Fruit fly (Drosophila melanogaster): Measurements from ENCODE around the gene prage.

Gene prage

dm6 chrX:1880779-1881178, 107.3 kb downstream of the prage start:
- TF ChIP-seq CG8478 (optimal IDR thresholded peaks at IDR 0.05) (peak; percentile 76), CG1832 (GFP tag; optimal IDR thresholded peaks at IDR 0.05) (peak; percentile 58), CG18011 (GFP tag; optimal IDR thresholded peaks at IDR 0.05) (no peak)

DNA sequence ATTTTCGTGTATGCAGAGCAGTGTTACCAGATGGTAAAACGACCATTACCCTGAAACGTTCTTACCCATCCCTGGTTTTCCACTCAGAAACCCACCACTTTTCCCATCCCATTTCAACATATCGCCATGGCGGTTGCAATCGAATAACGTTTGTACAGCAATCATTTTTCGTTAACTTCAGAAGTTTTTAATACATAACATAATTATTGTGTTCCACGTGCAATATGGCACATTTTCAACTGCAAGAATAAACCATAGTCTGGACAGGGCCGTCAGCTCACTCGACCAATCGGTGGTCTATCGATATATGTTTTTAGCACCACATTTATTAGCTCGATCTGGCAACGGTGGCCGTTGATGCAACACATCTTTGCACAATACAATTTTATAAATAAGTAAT, 116.4 kb downstream of the prage start, which contains the start of the genes trr and mRpL16:
Gene trr, minus strand, starts transcription at position 25 of the 400 bp plus-strand sequence.
Gene mRpL16, plus strand, starts transcription at position 331 of the 400 bp plus-strand sequence.
- no peak for TF ChIP-seq Ssrp (tag; optimal IDR thresholded peaks at IDR 0.05)
- TF ChIP-seq CG3065 (GFP tag; optimal IDR thresholded peaks at IDR 0.05), result no peak
- no peak for TF ChIP-seq CG16863 (GFP tag; optimal IDR thresholded peaks at IDR 0.05)
- 0 out of 2 replicates have a peak, but pooled peaks have one; percentile 7 for TF ChIP-seq Xrp1 (GFP tag; IDR thresholded peaks at IDR 0.05)
- no peak for TF ChIP-seq Rx (GFP tag; IDR thresholded peaks at IDR 0.05)
- no peak for TF ChIP-seq psq (GFP tag; optimal IDR thresholded peaks at IDR 0.05)
- TF ChIP-seq CG4282 (GFP tag; optimal IDR thresholded peaks at IDR 0.05), result no peak
- no peak for TF ChIP-seq croc (GFP tag; conservative IDR thresholded peaks at IDR 0.05)
- TF ChIP-seq tin (GFP tag; optimal IDR thresholded peaks at IDR 0.05), result peak; percentile 32
- TF ChIP-seq CG6254 (GFP tag; optimal IDR thresholded peaks at IDR 0.05), result no peak
- no peak for TF ChIP-seq Poxn (GFP tag; IDR thresholded peaks at IDR 0.05)
- no peak for TF ChIP-seq Lim3 (GFP tag; IDR thresholded peaks at IDR 0.05)
- TF ChIP-seq CG13296 (GFP tag; optimal IDR thresholded peaks at IDR 0.05), result no peak
- TF ChIP-seq CG18011 (GFP tag; optimal IDR thresholded peaks at IDR 0.05), result peak; percentile 29
- no peak for TF ChIP-seq corto (GFP tag; optimal IDR thresholded peaks at IDR 0.05)
- no peak for TF ChIP-seq CG13123 (GFP tag; optimal IDR thresholded peaks at IDR 0.05)
- TF ChIP-seq Dfd (GFP tag; optimal IDR thresholded peaks at IDR 0.05), result no peak
- no peak for TF ChIP-seq h (optimal IDR thresholded peaks at IDR 0.05)
- no peak for TF ChIP-seq cas (GFP tag; IDR thresholded peaks at IDR 0.05)
- no peak for TF ChIP-seq PHDP (tag; optimal IDR thresholded peaks at IDR 0.05)
- TF ChIP-seq Nf-YC (tag; optimal IDR thresholded peaks at IDR 0.05), result peak; percentile 45
- no peak for TF ChIP-seq CG18619 (GFP tag; optimal IDR thresholded peaks at IDR 0.05)
- peak; percentile 33 for TF ChIP-seq pum (GFP tag; optimal IDR thresholded peaks at IDR 0.05)
- TF ChIP-seq nerfin-1 (tag; optimal IDR thresholded peaks at IDR 0.05), result peak; percentile 5
- TF ChIP-seq C15 (GFP tag; IDR thresholded peaks at IDR 0.05), result no peak
- peak; percentile 96 for TF ChIP-seq CG15479 (GFP tag; optimal IDR thresholded peaks at IDR 0.05)
- no peak for TF ChIP-seq Doc2 (GFP tag; IDR thresholded peaks at IDR 0.05)
- peak; percentile 64; the same call in 1 of the 3 replicates for TF ChIP-seq CG34422 (GFP tag; IDR thresholded peaks at IDR 0.05)
- TF ChIP-seq sens-2 (GFP tag; IDR thresholded peaks at IDR 0.05), result no peak
- TF ChIP-seq pita (GFP tag; optimal IDR thresholded peaks at IDR 0.05), result no peak
- peak; percentile 31 for TF ChIP-seq HmgZ (tag; optimal IDR thresholded peaks at IDR 0.05)
- no peak for TF ChIP-seq CG4328 (GFP tag; optimal IDR thresholded peaks at IDR 0.05)
- no peak for TF ChIP-seq otp (GFP tag; IDR thresholded peaks at IDR 0.05)
- no peak for TF ChIP-seq gem (tag; optimal IDR thresholded peaks at IDR 0.05)
- TF ChIP-seq gce (GFP tag; IDR thresholded peaks at IDR 0.05), result peak; percentile 21; the same call in 1 of the 3 replicates
- no peak for TF ChIP-seq Sox100B (GFP tag; optimal IDR thresholded peaks at IDR 0.05)
- TF ChIP-seq CG2129 (GFP tag; IDR thresholded peaks at IDR 0.05; ENCODE audit: partially characterized antibody), result peak; percentile 44; the same call in 1 of the 2 replicates
- TF ChIP-seq trh (GFP tag; optimal IDR thresholded peaks at IDR 0.05), result no peak
- TF ChIP-seq CG10462 (GFP tag; optimal IDR thresholded peaks at IDR 0.05), result no peak
- peak; percentile 19 for TF ChIP-seq Chrac-16 (GFP tag; optimal IDR thresholded peaks at IDR 0.05)
- 0 out of 2 replicates have a peak, but pooled peaks have one; percentile 11 for TF ChIP-seq ranshi (GFP tag; IDR thresholded peaks at IDR 0.05)
- no peak for TF ChIP-seq CG18764 (GFP tag; optimal IDR thresholded peaks at IDR 0.05)
- no peak for TF ChIP-seq CG12071 (GFP tag; optimal IDR thresholded peaks at IDR 0.05)
- TF ChIP-seq Blimp-1 (GFP tag; optimal IDR thresholded peaks at IDR 0.05), result no peak
- TF ChIP-seq CG6654 (GFP tag; optimal IDR thresholded peaks at IDR 0.05), result no peak
- peak; percentile 7 for TF ChIP-seq cg (GFP tag; optimal IDR thresholded peaks at IDR 0.05)
- no peak for TF ChIP-seq CG6854 (GFP tag; optimal IDR thresholded peaks at IDR 0.05)
- TF ChIP-seq Sry-δ (GFP tag; optimal IDR thresholded peaks at IDR 0.05), result peak; percentile 80

All from whole organism, embryonic.